Fruit fly (Drosophila melanogaster) whole organism, prepupa: ENCODE measurements around the gene Ugt37D1.

Experiments
- Blimp-1 ChIP-seq: fragments of 200-800 bp; sonication (Bioruptor generic); optimal IDR thresholded peaks from 3 replicates; lab custom pipeline; 2017; ENCODE audit warnings: missing biosample characterization, missing genetic modification characterization, mild to moderate bottlenecking, moderate library complexity, missing genetic modification reagents
- CG10631 ChIP-seq: fragments of 200-800 bp; sonication (Bioruptor generic); optimal IDR thresholded peaks from 2 replicates; lab custom pipeline; 2016; ENCODE audit warnings: missing biosample characterization, missing genetic modification characterization
- CG10669 ChIP-seq: fragments of 200-800 bp; sonication (Bioruptor generic); optimal IDR thresholded peaks from 3 replicates; lab custom pipeline; 2018; ENCODE audit warnings: missing biosample characterization, mild to moderate bottlenecking, missing genetic modification characterization, moderate library complexity
- CG11762 ChIP-seq: fragments of 200-800 bp; sonication (Bioruptor generic); optimal IDR thresholded peaks from 3 replicates; lab custom pipeline; 2016; ENCODE audit warnings: missing biosample characterization, missing genetic modification characterization; ENCODE audit not compliant: insufficient read depth
- CG11902 ChIP-seq: fragments of 200-800 bp; sonication (Bioruptor generic); optimal IDR thresholded peaks from 3 replicates; lab custom pipeline; 2016; ENCODE audit warnings: missing biosample characterization, missing genetic modification characterization
- CG3032 ChIP-seq: fragments of 200-800 bp; optimal IDR thresholded peaks from 2 replicates; lab custom pipeline; 2019; ENCODE audit warnings: missing biosample characterization, mild to moderate bottlenecking, missing genetic modification characterization, moderate library complexity
- CG31627 ChIP-seq: fragments of 200-800 bp; sonication (Bioruptor generic); optimal IDR thresholded peaks from 3 replicates; lab custom pipeline; 2016; ENCODE audit warnings: missing biosample characterization, missing genetic modification characterization
- CG32006 ChIP-seq: fragments of 200-800 bp; sonication (Bioruptor generic); optimal IDR thresholded peaks from 3 replicates; lab custom pipeline; 2017; ENCODE audit warnings: missing biosample characterization, mild to moderate bottlenecking, missing genetic modification characterization
- CG3919 ChIP-seq: fragments of 200-800 bp; sonication (Bioruptor generic); optimal IDR thresholded peaks from 3 replicates; lab custom pipeline; 2016; ENCODE audit warnings: missing biosample characterization, missing genetic modification characterization
- CG6163 ChIP-seq: fragments of 200-800 bp; sonication (Bioruptor generic); IDR thresholded peaks from 3 replicates; pipeline ENCODE4 v1.3.6; 2022; ENCODE audit warnings: missing biosample characterization, missing genetic modification characterization
- CG6792 ChIP-seq: fragments of 200-800 bp; sonication (Bioruptor generic); optimal IDR thresholded peaks from 3 replicates; lab custom pipeline; 2016; ENCODE audit warnings: missing biosample characterization, missing genetic modification characterization
- CG6808 ChIP-seq: fragments of 200-800 bp; sonication (Bioruptor generic); optimal IDR thresholded peaks from 3 replicates; lab custom pipeline; 2017; ENCODE audit warnings: missing biosample characterization, missing genetic modification characterization, mild to moderate bottlenecking, moderate library complexity, missing genetic modification reagents
- CG6854 ChIP-seq: fragments of 200-800 bp; sonication (Bioruptor generic); optimal IDR thresholded peaks from 2 replicates; lab custom pipeline; 2017; ENCODE audit warnings: missing biosample characterization, mild to moderate bottlenecking, missing genetic modification characterization
- CG8119 ChIP-seq: fragments of 200-800 bp; sonication (Bioruptor generic); IDR thresholded peaks from 3 replicates; pipeline ENCODE4 v1.3.6; 2022; ENCODE audit warnings: missing biosample characterization, missing genetic modification characterization
- CG8632 ChIP-seq: fragments of 200-800 bp; sonication (Bioruptor generic); optimal IDR thresholded peaks from 3 replicates; lab custom pipeline; 2016; ENCODE audit warnings: missing biosample characterization, missing genetic modification characterization
- Eip75B ChIP-seq: fragments of 200-800 bp; sonication (Bioruptor generic); optimal IDR thresholded peaks from 3 replicates; lab custom pipeline; 2016; ENCODE audit warnings: missing biosample characterization, missing genetic modification characterization
- Eip78C ChIP-seq: fragments of 200-800 bp; sonication (Bioruptor generic); peaks from one replicate; lab custom pipeline; 2016; ENCODE audit warnings: missing biosample characterization, missing genetic modification characterization
- Eip93F ChIP-seq: fragments of 200-800 bp; sonication (Bioruptor generic); optimal IDR thresholded peaks from 2 replicates; lab custom pipeline; 2016; ENCODE audit warnings: missing biosample characterization, mild to moderate bottlenecking, missing genetic modification characterization
- Ets96B ChIP-seq: fragments of 200-800 bp; optimal IDR thresholded peaks from 2 replicates; lab custom pipeline; 2019; ENCODE audit warnings: missing biosample characterization, mild to moderate bottlenecking, missing genetic modification characterization, moderate library complexity
- Gug ChIP-seq: fragments of 200-800 bp; sonication (Bioruptor generic); IDR thresholded peaks from 2 replicates; pipeline ENCODE4 v1.3.6; 2022; ENCODE audit warnings: missing biosample characterization, missing genetic modification characterization
- Hr38 ChIP-seq: sonication (Bioruptor generic); optimal IDR thresholded peaks from 2 replicates; lab custom pipeline; 2016; ENCODE audit warnings: missing biosample characterization, missing genetic modification characterization
- Hr39 ChIP-seq: fragments of 200-800 bp; sonication (Bioruptor generic); optimal IDR thresholded peaks from 2 replicates; lab custom pipeline; 2016; ENCODE audit warnings: missing biosample characterization, missing genetic modification characterization
- Lpt ChIP-seq: fragments of 200-800 bp; sonication (Bioruptor generic); optimal IDR thresholded peaks from 3 replicates; lab custom pipeline; 2016; ENCODE audit warnings: missing biosample characterization, missing genetic modification characterization
- Met ChIP-seq: fragments of 200-800 bp; sonication (Bioruptor generic); optimal IDR thresholded peaks from 3 replicates; lab custom pipeline; 2016; ENCODE audit warnings: missing biosample characterization, missing genetic modification characterization
- Sox15 ChIP-seq: fragments of 200-800 bp; sonication (Bioruptor generic); optimal IDR thresholded peaks from 3 replicates; lab custom pipeline; 2016; ENCODE audit warnings: missing biosample characterization, missing genetic modification characterization
- achi ChIP-seq: fragments of 200-800 bp; sonication (Bioruptor generic); optimal IDR thresholded peaks from 3 replicates; lab custom pipeline; 2016; ENCODE audit warnings: missing biosample characterization, missing genetic modification characterization
- acj6 ChIP-seq: fragments of 200-800 bp; sonication (Bioruptor generic); optimal IDR thresholded peaks from 3 replicates; lab custom pipeline; 2016; ENCODE audit warnings: missing biosample characterization, missing genetic modification characterization
- dac ChIP-seq: fragments of 200-800 bp; sonication (Bioruptor generic); optimal IDR thresholded peaks from 2 replicates; lab custom pipeline; 2017; ENCODE audit warnings: missing biosample characterization, mild to moderate bottlenecking, missing genetic modification characterization
- dsx ChIP-seq: fragments of 200-800 bp; optimal IDR thresholded peaks from 3 replicates; lab custom pipeline; 2019; ENCODE audit warnings: missing biosample characterization, mild to moderate bottlenecking, missing genetic modification characterization, moderate library complexity; ENCODE audit not compliant: poor library complexity, severe bottlenecking
- eg ChIP-seq: fragments of 200-800 bp; sonication (Bioruptor generic); IDR thresholded peaks from 3 replicates; pipeline ENCODE4 v1.3.6; 2022; ENCODE audit warnings: missing biosample characterization, missing genetic modification characterization
- esn ChIP-seq: fragments of 200-800 bp; sonication (Bioruptor generic); optimal IDR thresholded peaks from 2 replicates; lab custom pipeline; 2016; ENCODE audit warnings: missing biosample characterization, mild to moderate bottlenecking, missing genetic modification characterization, moderate library complexity
- fd85E ChIP-seq: fragments of 200-800 bp; sonication (Bioruptor generic); optimal IDR thresholded peaks from 3 replicates; lab custom pipeline; 2016; ENCODE audit warnings: missing biosample characterization, missing genetic modification characterization
- fkh ChIP-seq: fragments of 200-800 bp; sonication (Bioruptor generic); optimal IDR thresholded peaks from 3 replicates; lab custom pipeline; 2017; ENCODE audit warnings: missing biosample characterization, mild to moderate bottlenecking, missing genetic modification characterization, moderate library complexity
- lz ChIP-seq: fragments of 200-800 bp; sonication (Bioruptor generic); optimal IDR thresholded peaks from 3 replicates; lab custom pipeline; 2016; ENCODE audit warnings: missing biosample characterization, missing genetic modification characterization
- net ChIP-seq: fragments of 200-800 bp; sonication (Bioruptor generic); optimal IDR thresholded peaks from 3 replicates; lab custom pipeline; 2016; ENCODE audit warnings: missing biosample characterization, missing genetic modification characterization
- pdm3 ChIP-seq: fragments of 200-800 bp; sonication (Bioruptor generic); optimal IDR thresholded peaks from 3 replicates; lab custom pipeline; 2016; ENCODE audit warnings: missing biosample characterization, missing genetic modification characterization
- spab ChIP-seq: fragments of 200-800 bp; sonication (Bioruptor generic); optimal IDR thresholded peaks from 2 replicates; lab custom pipeline; 2017; ENCODE audit warnings: missing biosample characterization, mild to moderate bottlenecking, missing genetic modification characterization, missing genetic modification reagents
- svp ChIP-seq: fragments of 200-800 bp; sonication (Bioruptor generic); peaks from one replicate; lab custom pipeline; 2016; ENCODE audit warnings: missing biosample characterization, missing genetic modification characterization
- topi ChIP-seq: fragments of 200-800 bp; sonication (Bioruptor generic); optimal IDR thresholded peaks from 3 replicates; lab custom pipeline; 2016; ENCODE audit warnings: missing biosample characterization, missing genetic modification characterization
- vri ChIP-seq: fragments of 200-800 bp; sonication (Bioruptor generic); optimal IDR thresholded peaks from 3 replicates; lab custom pipeline; 2016; ENCODE audit warnings: missing biosample characterization, mild to moderate bottlenecking, missing genetic modification characterization

The Ugt37D1 gene

dm6 chr2L:16815989-16816749 lies 17.3 kb downstream of the Ugt37D1 start, which contains the start of gene mdy (continued):
- TF ChIP-seq pdm3 (peak; percentile 57), CG8119 (GFP tag; lab: Robert Waterston, UW) (no peak; the same call in 2 of the 3 replicates), CG6792 (GFP tag; lab: Kevin White, UChicago) (peak; percentile 40), spab (GFP tag; lab: Kevin White, UChicago) (no peak), Eip75B (GFP tag; lab: Kevin White, UChicago) (peak; percentile 72), CG11762 (GFP tag; lab: Kevin White, UChicago) (peak; percentile 49), Met (GFP tag; lab: Kevin White, UChicago) (peak; percentile 74), acj6 (GFP tag; lab: Kevin White, UChicago) (peak; percentile 64), dac (GFP tag; lab: Kevin White, UChicago) (no peak), lz (peak; percentile 69), Ets96B (tag; lab: Kevin White, UChicago) (peak; percentile 53), Eip93F (GFP tag; lab: Kevin White, UChicago) (peak; percentile 46), Hr38 (GFP tag; lab: Kevin White, UChicago) (no peak), svp (peak; percentile 89), CG6163 (GFP tag; lab: Robert Waterston, UW) (peak; percentile 70; the same call in 2 of the 3 replicates), CG3919 (GFP tag; lab: Kevin White, UChicago) (peak; percentile 57), topi (GFP tag; lab: Kevin White, UChicago) (peak; percentile 27), Gug (GFP tag; lab: Robert Waterston, UW) (peak; percentile 52)

dm6 chr2L:16816750-16817087 lies 17.9 kb downstream of the Ugt37D1 start:
- TF ChIP-seq esn (GFP tag; lab: Kevin White, UChicago) (no peak), svp (peak; percentile 73), CG11902 (GFP tag; lab: Kevin White, UChicago) (no peak), fkh (GFP tag; lab: Kevin White, UChicago) (peak; percentile 25), CG10669 (GFP tag; lab: Kevin White, UChicago) (no peak), Blimp-1 (GFP tag; lab: Kevin White, UChicago) (peak; percentile 96), Lpt (GFP tag; lab: Kevin White, UChicago) (no peak), CG6854 (GFP tag; lab: Kevin White, UChicago) (peak; percentile 82), acj6 (GFP tag; lab: Kevin White, UChicago) (no peak)
- TF ChIP-seq, all 60 proteins: peak for 4

- TF ChIP-seq topi (GFP tag; lab: Kevin White, UChicago) (peak; percentile 7), Eip78C (GFP tag; lab: Kevin White, UChicago) (peak; percentile 33), achi (GFP tag; lab: Kevin White, UChicago) (no peak), svp (peak; percentile 96), CG31627 (GFP tag; lab: Kevin White, UChicago) (peak; percentile 5), Met (GFP tag; lab: Kevin White, UChicago) (peak; percentile 20), vri (GFP tag; lab: Kevin White, UChicago) (peak; percentile 86), spab (GFP tag; lab: Kevin White, UChicago) (no peak), Hr39 (GFP tag; lab: Kevin White, UChicago) (peak; percentile 2), CG6854 (GFP tag; lab: Kevin White, UChicago) (no peak), CG8632 (no peak)
Observed at dm6 chr2L:16817421-16818101, 18.7 kb downstream of the Ugt37D1 start.

dm6 chr2L:16818335-16818973 lies 19.6 kb downstream of the Ugt37D1 start:
- TF ChIP-seq topi (GFP tag; lab: Kevin White, UChicago) (peak; percentile 63), fd85E (no peak), CG3032 (tag; lab: Kevin White, UChicago) (peak; percentile 63), Hr39 (GFP tag; lab: Kevin White, UChicago) (peak; percentile 51), pdm3 (peak; percentile 75), Sox15 (peak; percentile 44), CG6808 (GFP tag; lab: Kevin White, UChicago) (peak; percentile 42), Ets96B (tag; lab: Kevin White, UChicago) (peak; percentile 72), Hr38 (GFP tag; lab: Kevin White, UChicago) (no peak), dsx (GFP tag; lab: Kevin White, UChicago) (peak; percentile 59), net (GFP tag; lab: Kevin White, UChicago) (peak; percentile 70), CG10669 (GFP tag; lab: Kevin White, UChicago) (peak; percentile 81), CG10631 (GFP tag; lab: Kevin White, UChicago) (peak; percentile 75), CG11762 (GFP tag; lab: Kevin White, UChicago) (peak; percentile 53), CG3919 (GFP tag; lab: Kevin White, UChicago) (no peak), CG6792 (GFP tag; lab: Kevin White, UChicago) (peak; percentile 72), eg (GFP tag; lab: Robert Waterston, UW) (no peak; the same call in 1 of the 3 replicates), CG32006 (peak; percentile 82), svp (peak; percentile 71)
